Worm (Caenorhabditis elegans) whole organism, late embryonic: ENCODE data around the gene M01H9.2.

Experiments used
- ama-1 ChIP-seq: fragments of 150-350 bp; optimal IDR thresholded peaks from 2 replicates; lab custom pipeline; 2014
- ceh-24 ChIP-seq: sonication (generic microtip); optimal IDR thresholded peaks from 2 replicates; lab custom pipeline; 2016; ENCODE audit warnings: mild to moderate bottlenecking, missing genetic modification characterization, missing compliant biosample characterization
- dmd-4 ChIP-seq: sonication (generic microtip); optimal IDR thresholded peaks from 2 replicates; lab custom pipeline; 2016; ENCODE audit warnings: borderline replicate concordance, missing genetic modification characterization, missing compliant biosample characterization
- mec-3 ChIP-seq: sonication (generic microtip); optimal IDR thresholded peaks from 2 replicates; lab custom pipeline; 2016; ENCODE audit warnings: borderline replicate concordance, missing genetic modification characterization, missing compliant biosample characterization
- pha-4 ChIP-seq: fragments of 150-350 bp; optimal IDR thresholded peaks from 2 replicates; lab custom pipeline; 2018; ENCODE audit warnings: missing biosample characterization, missing genetic modification reagents, missing genetic modification characterization
- tbx-2 ChIP-seq: sonication (generic microtip); optimal IDR thresholded peaks from 2 replicates; lab custom pipeline; 2016; ENCODE audit warnings: missing genetic modification characterization, missing compliant biosample characterization

DNA sequence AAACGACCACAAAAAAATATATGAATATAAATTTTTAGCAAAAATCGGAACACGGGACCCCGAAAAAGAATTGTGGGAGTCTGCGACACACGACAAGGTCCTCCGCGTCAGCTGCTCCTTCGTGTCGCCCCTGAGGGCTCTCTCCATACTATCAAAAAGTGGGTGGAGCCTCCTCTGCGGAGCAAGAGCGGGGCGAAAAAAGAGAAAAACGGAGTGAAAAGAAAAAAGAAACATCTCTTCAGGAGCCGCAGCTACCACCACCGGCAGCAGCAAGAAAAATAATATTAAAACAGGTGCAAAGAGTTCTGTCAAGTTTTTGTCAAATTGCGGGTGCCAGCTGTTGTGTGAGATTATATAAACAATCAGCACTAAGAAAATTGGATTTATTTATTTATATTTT lies 43.6 kb upstream of the M01H9.2 start, which contains the start of gene gbb-2:
- TF ChIP-seq tbx-2 (tag; lab: Kevin White, UChicago) (no peak), dmd-4 (tag; lab: Kevin White, UChicago) (no peak), ama-1 (lab: Kevin White, UChicago) (no peak), pha-4 (tag; lab: Kevin White, UChicago) (no peak), mec-3 (no peak), ceh-24 (tag; lab: Kevin White, UChicago) (no peak)
